Worm (Caenorhabditis elegans) whole organism, late embryonic: ENCODE data around the gene eif-3.G.
A peak's percentile ranks its signal among the peaks of the same experiment; 100 is the strongest.

ENCODE experiments used
- C38D4.7 ChIP-seq: fragments of 200-800 bp; sonication (Bioruptor generic); optimal IDR thresholded peaks from 2 replicates; lab custom pipeline; 2018; ENCODE audit warnings: mild to moderate bottlenecking, missing genetic modification characterization, moderate library complexity, missing compliant biosample characterization
- F13H6.1 ChIP-seq: sonication (generic microtip); optimal IDR thresholded peaks from 2 replicates; lab custom pipeline; 2016; ENCODE audit warnings: missing genetic modification characterization, missing compliant biosample characterization
- K02D7.2 ChIP-seq: sonication (generic microtip); optimal IDR thresholded peaks from 2 replicates; lab custom pipeline; 2017; ENCODE audit warnings: mild to moderate bottlenecking, missing genetic modification characterization, missing compliant biosample characterization
- T23F11.4 ChIP-seq: fragments of 200-800 bp; sonication (Bioruptor generic); optimal IDR thresholded peaks from 2 replicates; lab custom pipeline; 2018; ENCODE audit warnings: mild to moderate bottlenecking, missing genetic modification characterization, missing compliant biosample characterization
- ama-1 ChIP-seq: fragments of 150-350 bp; optimal IDR thresholded peaks from 2 replicates; lab custom pipeline; 2014
- ceh-19 ChIP-seq: fragments of 200-800 bp; sonication (Bioruptor generic); optimal IDR thresholded peaks from 2 replicates; lab custom pipeline; 2018; ENCODE audit warnings: mild to moderate bottlenecking, missing genetic modification characterization, missing compliant biosample characterization
- ceh-2 ChIP-seq: sonication (generic microtip); optimal IDR thresholded peaks from 2 replicates; lab custom pipeline; 2016; ENCODE audit warnings: missing genotype, missing genetic modification characterization, missing compliant biosample characterization
- ceh-22 ChIP-seq: sonication (generic microtip); optimal IDR thresholded peaks from 2 replicates; lab custom pipeline; 2017; ENCODE audit warnings: missing biosample characterization, missing genetic modification characterization
- ceh-24 ChIP-seq: sonication (generic microtip); optimal IDR thresholded peaks from 2 replicates; lab custom pipeline; 2016; ENCODE audit warnings: mild to moderate bottlenecking, missing genetic modification characterization, missing compliant biosample characterization
- ceh-30 ChIP-seq: fragments of 150-350 bp; optimal IDR thresholded peaks from 2 replicates; lab custom pipeline; 2014; ENCODE audit warnings: missing biosample characterization, missing genetic modification characterization
- ceh-34 ChIP-seq: sonication (generic microtip); optimal IDR thresholded peaks from 2 replicates; lab custom pipeline; 2016; ENCODE audit warnings: mild to moderate bottlenecking, missing genetic modification characterization, missing compliant biosample characterization
- ceh-45 ChIP-seq: fragments of 200-800 bp; sonication (Bioruptor generic); IDR thresholded peaks from 2 replicates; pipeline ENCODE4 v1.3.6; 2022; ENCODE audit warnings: missing genetic modification reagents, missing genetic modification characterization, missing compliant biosample characterization
- ceh-9 ChIP-seq: sonication (generic microtip); optimal IDR thresholded peaks from 2 replicates; lab custom pipeline; 2016; ENCODE audit warnings: mild to moderate bottlenecking, missing genetic modification characterization, inconsistent platforms, missing compliant biosample characterization
- che-1 ChIP-seq: sonication (generic microtip); optimal IDR thresholded peaks from 2 replicates; lab custom pipeline; 2016; ENCODE audit warnings: mild to moderate bottlenecking, missing genetic modification characterization, missing compliant biosample characterization
- dve-1 ChIP-seq: sonication (generic microtip); optimal IDR thresholded peaks from 2 replicates; lab custom pipeline; 2017; ENCODE audit warnings: antibody characterized with exemption, mild to moderate bottlenecking, missing genetic modification characterization, missing compliant biosample characterization
- elt-2 ChIP-seq: sonication (generic microtip); optimal IDR thresholded peaks from 2 replicates; lab custom pipeline; 2016; ENCODE audit warnings: missing genetic modification reagents, missing genetic modification characterization, missing compliant biosample characterization
- ets-4 ChIP-seq: sonication (generic microtip); optimal IDR thresholded peaks from 2 replicates; lab custom pipeline; 2016; ENCODE audit warnings: missing genetic modification characterization, missing compliant biosample characterization
- fax-1 ChIP-seq: sonication (generic microtip); optimal IDR thresholded peaks from 2 replicates; lab custom pipeline; 2016; ENCODE audit warnings: missing genotype, missing genetic modification characterization, missing compliant biosample characterization
- gmeb-2 ChIP-seq: sonication (generic microtip); optimal IDR thresholded peaks from 2 replicates; lab custom pipeline; 2016; ENCODE audit warnings: missing genetic modification characterization, inconsistent platforms, missing compliant biosample characterization
- hlh-15 ChIP-seq: sonication (generic microtip); optimal IDR thresholded peaks from 2 replicates; lab custom pipeline; 2016; ENCODE audit warnings: missing genetic modification characterization, missing compliant biosample characterization
- hlh-30 ChIP-seq: sonication (generic microtip); optimal IDR thresholded peaks from 2 replicates; lab custom pipeline; 2017; ENCODE audit warnings: antibody characterized with exemption, missing genetic modification characterization, missing compliant biosample characterization; ENCODE audit not compliant: insufficient read depth
- lim-6 ChIP-seq: sonication (generic microtip); optimal IDR thresholded peaks from 2 replicates; lab custom pipeline; 2016; ENCODE audit warnings: missing genetic modification characterization, missing compliant biosample characterization
- madf-2 ChIP-seq: sonication (generic microtip); optimal IDR thresholded peaks from 2 replicates; lab custom pipeline; 2017; ENCODE audit warnings: missing genetic modification characterization, missing compliant biosample characterization
- nfya-1 ChIP-seq: sonication (generic microtip); optimal IDR thresholded peaks from 2 replicates; lab custom pipeline; 2017; ENCODE audit warnings: missing genetic modification characterization, mild to moderate bottlenecking, missing compliant biosample characterization, antibody characterized with exemption, moderate library complexity
- nhr-232 ChIP-seq: sonication (generic microtip); optimal IDR thresholded peaks from 2 replicates; lab custom pipeline; 2016; ENCODE audit warnings: missing genetic modification characterization, missing compliant biosample characterization
- pag-3 ChIP-seq: sonication (generic microtip); optimal IDR thresholded peaks from 2 replicates; lab custom pipeline; 2016; ENCODE audit warnings: missing compliant biosample characterization, missing genetic modification characterization, borderline replicate concordance
- pat-9 ChIP-seq: fragments of 200-800 bp; sonication (Bioruptor generic); optimal IDR thresholded peaks from 2 replicates; lab custom pipeline; 2018; ENCODE audit warnings: mild to moderate bottlenecking, missing genetic modification characterization, moderate library complexity, missing compliant biosample characterization
- pha-4 ChIP-seq: fragments of 150-350 bp; optimal IDR thresholded peaks from 2 replicates; lab custom pipeline; 2018; ENCODE audit warnings: missing biosample characterization, missing genetic modification reagents, missing genetic modification characterization
- pros-1 ChIP-seq: fragments of 150-350 bp; optimal IDR thresholded peaks from 2 replicates; lab custom pipeline; 2014; ENCODE audit warnings: missing biosample characterization, missing genetic modification reagents, missing genetic modification characterization
- ref-2 ChIP-seq: sonication (generic microtip); optimal IDR thresholded peaks from 2 replicates; lab custom pipeline; 2016; ENCODE audit warnings: missing genetic modification characterization, missing compliant biosample characterization
- sox-2 ChIP-seq: fragments of 200-800 bp; sonication (Bioruptor generic); IDR thresholded peaks from 2 replicates; pipeline ENCODE4 v1.3.6; 2022; ENCODE audit warnings: missing genetic modification reagents, missing genetic modification characterization, missing compliant biosample characterization
- sox-4 ChIP-seq: sonication (generic microtip); optimal IDR thresholded peaks from 2 replicates; lab custom pipeline; 2017; ENCODE audit warnings: mild to moderate bottlenecking, missing genetic modification characterization, inconsistent platforms, missing compliant biosample characterization
- tbx-2 ChIP-seq: sonication (generic microtip); optimal IDR thresholded peaks from 2 replicates; lab custom pipeline; 2016; ENCODE audit warnings: missing genetic modification characterization, missing compliant biosample characterization
- unc-3 ChIP-seq, 2 experiments: fragments of 200-800 bp in 1 of 2; sonication (Bioruptor generic) in 1 of 2; sonication (generic microtip) in 1 of 2; conservative IDR thresholded peaks in 1 of 2; optimal IDR thresholded peaks in 1 of 2; 2 replicates each; pipeline versions ENCODE4 v1.3.6 to Lab custom; 2016 to 2022; ENCODE audit warnings: missing compliant biosample characterization in 2 of 2, missing genetic modification characterization in 2 of 2, missing genetic modification reagents in 1 of 2
- unc-55 ChIP-seq: sonication (generic microtip); optimal IDR thresholded peaks from 2 replicates; lab custom pipeline; 2017; ENCODE audit warnings: missing biosample characterization, missing genetic modification reagents, missing genetic modification characterization
- unc-86 ChIP-seq: sonication (generic microtip); optimal IDR thresholded peaks from 2 replicates; lab custom pipeline; 2016; ENCODE audit warnings: missing genetic modification characterization, missing compliant biosample characterization
- zip-5 ChIP-seq: sonication (generic microtip); optimal IDR thresholded peaks from 2 replicates; lab custom pipeline; 2016; ENCODE audit warnings: missing genetic modification characterization, missing compliant biosample characterization

Gene eif-3.G

ce11 chrII:8442176-8442575 is 391 bp upstream of the eif-3.G start:
- TF ChIP-seq sox-2 (GFP tag; lab: Robert Waterston, UW) (no peak), ref-2 (tag; lab: Kevin White, UChicago) (no peak), unc-3 (GFP tag; conservative IDR thresholded peaks at IDR 0.05; lab: Robert Waterston, UW) (no peak), unc-3 (tag; optimal IDR thresholded peaks at IDR 0.05; lab: Kevin White, UChicago) (peak; percentile 10), ceh-19 (no peak), ceh-2 (no peak), tbx-2 (tag; lab: Kevin White, UChicago) (peak; percentile 14), dve-1 (tag; lab: Kevin White, UChicago) (peak; percentile 35), unc-86 (tag; lab: Kevin White, UChicago) (peak; percentile 14), elt-2 (tag; lab: Kevin White, UChicago) (peak; percentile 25), T23F11.4 (GFP tag; lab: Kevin White, UChicago) (no peak), ceh-9 (tag; lab: Kevin White, UChicago) (no peak), nfya-1 (tag; lab: Kevin White, UChicago) (peak; percentile 28), ets-4 (no peak)

- no peak for TF ChIP-seq pag-3 (tag; lab: Kevin White, UChicago)
- no peak for TF ChIP-seq nhr-232 (tag; lab: Kevin White, UChicago)
Observed at ce11 chrII:8444007-8444406, 1.4 kb downstream of the eif-3.G start, which contains the start of gene evl-20. Gene evl-20, plus strand, starts transcription at chrII:8444307.

DNA sequence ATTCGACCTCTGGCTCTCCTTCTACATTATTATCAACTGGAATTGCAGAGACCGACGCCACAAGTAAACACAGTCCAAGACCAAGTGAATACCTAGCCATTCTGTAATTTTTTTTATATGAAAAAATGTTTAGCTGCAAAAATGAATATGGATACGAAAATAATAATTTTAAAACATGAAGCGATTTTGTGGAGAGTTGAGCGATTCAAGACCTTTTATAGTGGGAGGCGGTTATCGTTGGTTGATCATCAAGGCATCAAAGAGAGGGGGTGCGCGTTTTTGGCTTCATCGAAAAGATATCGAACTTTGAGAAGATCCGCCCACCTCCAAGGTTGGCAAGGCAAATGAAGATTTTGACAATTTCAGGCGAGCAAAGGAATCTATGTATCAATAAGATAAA is 4.2 kb downstream of the eif-3.G start, which contains the start of gene cut-3:
cut-3 (minus strand) TSS at position 101 of the 400 bp plus-strand sequence.
- no peak for TF ChIP-seq ceh-30 (tag; lab: Kevin White, UChicago)

DNA sequence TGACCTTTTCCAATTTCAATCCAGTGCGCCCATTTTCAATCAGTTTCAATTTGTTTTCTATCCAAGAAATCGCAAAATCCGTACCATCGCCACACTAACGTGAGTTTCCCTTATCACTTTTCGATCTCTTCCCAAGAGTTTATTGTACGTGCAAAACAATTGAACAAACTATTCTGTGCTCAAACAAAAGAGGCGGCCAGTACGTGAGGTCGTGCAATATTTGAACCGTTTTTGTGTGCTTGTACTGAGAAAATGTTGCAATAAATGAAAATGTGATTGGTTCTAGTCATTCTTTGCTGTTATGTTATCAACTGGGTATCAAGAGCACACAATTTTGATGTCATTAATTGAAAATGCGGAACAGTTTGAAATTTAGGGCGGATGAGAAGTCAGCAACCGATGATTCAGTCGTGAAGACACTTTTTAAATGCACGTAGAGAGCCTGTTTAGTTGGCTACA is 7.1 kb downstream of the eif-3.G start, which contains the start of gene F22B5.4:
F22B5.4 (plus strand) TSS at position 51 of the 459 bp plus-strand sequence.
- no peak for TF ChIP-seq ama-1
- TF ChIP-seq C38D4.7 (GFP tag; lab: Kevin White, UChicago) = no peak
- TF ChIP-seq, all 69 proteins: peak for 0

DNA sequence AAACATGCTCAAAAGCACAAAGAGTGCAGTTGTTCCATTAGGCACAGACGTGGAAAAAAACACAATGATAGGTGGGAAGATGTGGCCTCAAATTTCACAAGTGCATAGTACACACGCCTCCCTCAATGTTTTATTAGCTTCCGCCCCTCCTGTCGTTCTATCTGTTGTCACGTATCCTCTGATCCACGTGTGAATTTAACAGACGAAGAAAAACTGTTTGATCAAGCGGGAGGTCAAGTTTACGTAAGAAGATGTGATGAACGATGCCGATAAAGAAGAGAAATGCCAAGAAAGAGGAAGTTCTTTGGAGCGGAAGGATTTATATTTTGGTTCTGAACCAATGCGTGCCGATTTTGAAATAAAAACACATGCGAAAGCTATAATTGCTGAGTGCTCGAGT is 8.2 kb downstream of the eif-3.G start:
- no peak for TF ChIP-seq sox-2 (GFP tag; lab: Robert Waterston, UW)
- TF ChIP-seq hlh-30 = no peak
- no peak for TF ChIP-seq ceh-19
- TF ChIP-seq unc-86 (tag; lab: Kevin White, UChicago) = no peak
- TF ChIP-seq F13H6.1 = no peak
- TF ChIP-seq zip-5 (tag; lab: Kevin White, UChicago) = no peak
- no peak for TF ChIP-seq ceh-45 (GFP tag; lab: Robert Waterston, UW)
- no peak for TF ChIP-seq T23F11.4 (GFP tag; lab: Kevin White, UChicago)
- no peak for TF ChIP-seq unc-3 (GFP tag; conservative IDR thresholded peaks at IDR 0.05; lab: Robert Waterston, UW)
- no peak for TF ChIP-seq unc-3 (tag; optimal IDR thresholded peaks at IDR 0.05; lab: Kevin White, UChicago)
- TF ChIP-seq gmeb-2 (tag; lab: Kevin White, UChicago) = no peak
- TF ChIP-seq ceh-22 = no peak
- TF ChIP-seq lim-6 (tag; lab: Kevin White, UChicago) = no peak
- no peak for TF ChIP-seq K02D7.2 (tag; lab: Kevin White, UChicago)
- no peak for TF ChIP-seq sox-4 (tag; lab: Kevin White, UChicago)

ce11 chrII:8451425-8451824 is 8.9 kb downstream of the eif-3.G start:
- TF ChIP-seq madf-2 (tag; lab: Kevin White, UChicago) (no peak), pros-1 (tag; lab: Kevin White, UChicago) (no peak), sox-2 (GFP tag; lab: Robert Waterston, UW) (no peak), ceh-24 (tag; lab: Kevin White, UChicago) (no peak), unc-55 (GFP tag; lab: Kevin White, UChicago) (no peak), sox-4 (tag; lab: Kevin White, UChicago) (no peak), F13H6.1 (no peak), pha-4 (no peak), ceh-34 (tag; lab: Kevin White, UChicago) (no peak), che-1 (tag; lab: Kevin White, UChicago) (no peak), pag-3 (tag; lab: Kevin White, UChicago) (no peak), pat-9 (tag; lab: Kevin White, UChicago) (no peak), elt-2 (tag; lab: Kevin White, UChicago) (no peak), nhr-232 (tag; lab: Kevin White, UChicago) (no peak), fax-1 (no peak), unc-3 (GFP tag; conservative IDR thresholded peaks at IDR 0.05; lab: Robert Waterston, UW) (no peak), unc-3 (tag; optimal IDR thresholded peaks at IDR 0.05; lab: Kevin White, UChicago) (no peak), hlh-15 (no peak)
